Worm (Caenorhabditis elegans) whole organism, mixed stage, embryonic: ENCODE measurements around the gene seu-1.

ENCODE experiments used
- blmp-1 ChIP-seq: fragments of 150-350 bp; optimal IDR thresholded peaks from 2 replicates; lab custom pipeline; 2014; ENCODE audit warnings: missing biosample characterization, missing genetic modification characterization
- ceh-43 ChIP-seq: fragments of 200-800 bp; sonication (Bioruptor generic); optimal IDR thresholded peaks from 2 replicates; lab custom pipeline; 2018; ENCODE audit warnings: mild to moderate bottlenecking, missing genetic modification characterization, moderate library complexity, missing compliant biosample characterization
- elt-3 ChIP-seq: fragments of 150-350 bp; optimal IDR thresholded peaks from 2 replicates; lab custom pipeline; 2014; ENCODE audit warnings: missing biosample characterization, missing genetic modification characterization
- lin-13 ChIP-seq: fragments of 150-350 bp; optimal IDR thresholded peaks from 2 replicates; lab custom pipeline; 2014; ENCODE audit warnings: missing biosample characterization, missing genetic modification characterization
- mep-1 ChIP-seq: fragments of 150-350 bp; optimal IDR thresholded peaks from 2 replicates; lab custom pipeline; 2017; ENCODE audit warnings: missing biosample characterization, missing genetic modification reagents, missing genetic modification characterization, inconsistent platforms
- nhr-76 ChIP-seq: sonication (generic microtip); optimal IDR thresholded peaks from 2 replicates; lab custom pipeline; 2017; ENCODE audit warnings: missing biosample characterization, missing genetic modification characterization
- pha-4 ChIP-seq: fragments of 150-350 bp; optimal IDR thresholded peaks from 2 replicates; lab custom pipeline; 2018; ENCODE audit warnings: missing biosample characterization, missing genetic modification reagents, missing genetic modification characterization
- sem-2 ChIP-seq: fragments of 200-800 bp; sonication (Bioruptor generic); optimal IDR thresholded peaks from 2 replicates; lab custom pipeline; 2018; ENCODE audit warnings: mild to moderate bottlenecking, missing genetic modification characterization, missing compliant biosample characterization
- unc-62 ChIP-seq: fragments of 150-350 bp; optimal IDR thresholded peaks from 2 replicates; lab custom pipeline; 2014; ENCODE audit warnings: missing biosample characterization, missing genetic modification reagents, missing genetic modification characterization
- ztf-11 ChIP-seq: fragments of 150-350 bp; optimal IDR thresholded peaks from 2 replicates; lab custom pipeline; 2014; ENCODE audit warnings: missing biosample characterization, missing genetic modification characterization

DNA sequence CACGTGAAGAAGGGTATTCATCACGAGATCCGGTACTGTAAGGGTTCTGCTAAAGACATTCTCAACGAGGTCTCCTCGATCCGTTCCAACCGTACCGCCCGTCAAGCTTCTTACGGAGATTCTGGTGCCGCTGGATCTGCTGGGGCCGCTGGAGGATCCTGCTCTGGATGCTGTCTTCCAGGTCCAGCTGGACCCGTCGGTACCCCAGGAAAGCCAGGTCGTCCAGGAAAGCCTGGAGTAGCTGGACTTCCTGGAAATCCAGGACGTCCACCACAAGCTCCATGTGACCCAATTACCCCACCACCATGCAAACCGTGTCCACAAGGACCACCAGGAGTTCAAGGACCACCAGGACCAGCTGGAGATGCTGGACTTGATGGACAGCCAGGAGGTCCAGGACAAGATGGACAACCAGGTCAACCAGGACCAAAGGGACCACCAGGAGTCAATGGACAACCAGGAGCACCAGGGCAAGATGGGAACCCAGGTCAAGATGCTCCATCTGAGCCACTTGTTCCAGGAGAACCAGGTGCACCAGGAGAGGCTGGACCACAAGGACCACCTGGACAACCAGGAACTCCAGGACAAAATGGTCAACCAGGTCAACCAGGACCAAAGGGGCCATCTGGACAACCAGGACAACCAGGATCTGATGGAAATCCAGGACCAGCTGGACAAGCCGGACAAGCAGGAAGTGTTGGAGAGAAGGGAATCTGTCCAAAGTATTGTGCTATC, 48.1 kb downstream of the seu-1 start:
- TF ChIP-seq blmp-1 (tag; lab: Kevin White, UChicago) (no peak), sem-2 (GFP tag; lab: Kevin White, UChicago) (no peak), pha-4 (no peak), mep-1 (tag; lab: Kevin White, UChicago) (no peak), lin-13 (tag; lab: Kevin White, UChicago) (no peak), elt-3 (tag; lab: Kevin White, UChicago) (no peak), nhr-76 (no peak), ceh-43 (no peak), ztf-11 (tag; lab: Kevin White, UChicago) (no peak), unc-62 (GFP tag; lab: Kevin White, UChicago) (no peak)
